Worm (Caenorhabditis elegans): ENCODE data around the gene F08A7.1.

- TF ChIP-seq him-1 (tag; optimal IDR thresholded peaks at IDR 0.05) = no peak
- TF ChIP-seq W03F9.2 (tag; optimal IDR thresholded peaks at IDR 0.05) = no peak
- TF ChIP-seq dao-5 (tag; optimal IDR thresholded peaks at IDR 0.05) = no peak
These were observed 26.9 kb downstream of the F08A7.1 start, which contains the start of gene elo-2 for ce11 chrIV:17467325-17467724.

All from whole organism, L4/young adult.